Fruit fly (Drosophila melanogaster): ENCODE measurements around the gene CG13110.

The CG13110 gene

DNA sequence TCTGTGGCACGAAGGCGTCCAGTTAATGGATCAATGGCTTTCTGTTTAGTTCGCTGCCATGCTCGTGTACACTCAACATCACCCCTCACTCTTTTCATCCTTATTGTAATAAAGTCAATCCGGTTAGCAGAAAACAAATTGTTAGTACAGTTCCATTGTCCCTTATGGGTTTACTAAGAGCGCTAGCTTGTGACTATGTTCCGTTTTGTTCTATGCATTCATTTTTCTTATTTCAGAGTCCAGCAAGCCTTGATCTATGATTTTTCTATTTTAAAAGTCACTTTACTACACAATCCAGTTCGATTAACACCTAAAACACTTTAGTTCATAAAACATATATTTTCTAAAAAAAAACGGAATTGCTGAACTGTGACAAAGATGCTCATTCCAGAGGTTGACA is at the start of gene CG13110:
Gene CG13110 (plus strand): TSS at position 301 of the 400 bp plus-strand sequence.
- TF ChIP-seq Mio (GFP tag; optimal IDR thresholded peaks at IDR 0.05) (no peak), brk (GFP tag; optimal IDR thresholded peaks at IDR 0.05) (no peak), Abd-B (GFP tag; optimal IDR thresholded peaks at IDR 0.05) (no peak), Myc (optimal IDR thresholded peaks at IDR 0.05) (no peak), br (GFP tag; optimal IDR thresholded peaks at IDR 0.05) (no peak), ey (GFP tag; optimal IDR thresholded peaks at IDR 0.05) (no peak), dsf (GFP tag; optimal IDR thresholded peaks at IDR 0.05; ENCODE audit: borderline replicate concordance) (no peak), dmrt93B (GFP tag; optimal IDR thresholded peaks at IDR 0.05) (no peak), jim (GFP tag; optimal IDR thresholded peaks at IDR 0.05) (no peak)

DNA sequence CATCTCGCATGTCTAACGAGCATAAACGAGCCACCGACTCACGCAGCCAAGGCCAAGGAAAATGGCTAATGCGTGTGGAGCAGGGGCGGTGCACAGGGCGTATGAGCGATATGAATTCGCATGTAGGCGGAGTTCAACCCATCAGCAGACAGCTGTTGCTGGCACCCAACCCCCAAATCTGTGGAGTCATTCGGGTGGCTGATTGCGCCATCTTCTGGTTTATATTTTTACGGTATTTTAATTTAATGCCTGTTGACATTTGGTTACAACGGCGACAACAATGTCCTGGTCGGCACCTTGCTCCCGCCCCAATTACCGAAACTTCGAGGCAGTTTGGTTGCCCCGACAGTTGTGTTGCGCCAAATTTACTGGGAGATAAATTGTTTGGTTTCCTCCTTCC is 29.2 kb upstream of the CG13110 start:
- TF ChIP-seq pan (optimal IDR thresholded peaks at IDR 0.05) (no peak), Rel (GFP tag; optimal IDR thresholded peaks at IDR 0.05) (no peak), Rel (tag; optimal IDR thresholded peaks at IDR 0.05) (no peak), fru (GFP tag; optimal IDR thresholded peaks at IDR 0.05) (no peak), lola (GFP tag; optimal IDR thresholded peaks at IDR 0.05) (no peak), Hr78 (GFP tag; optimal IDR thresholded peaks at IDR 0.05) (no peak)

DNA sequence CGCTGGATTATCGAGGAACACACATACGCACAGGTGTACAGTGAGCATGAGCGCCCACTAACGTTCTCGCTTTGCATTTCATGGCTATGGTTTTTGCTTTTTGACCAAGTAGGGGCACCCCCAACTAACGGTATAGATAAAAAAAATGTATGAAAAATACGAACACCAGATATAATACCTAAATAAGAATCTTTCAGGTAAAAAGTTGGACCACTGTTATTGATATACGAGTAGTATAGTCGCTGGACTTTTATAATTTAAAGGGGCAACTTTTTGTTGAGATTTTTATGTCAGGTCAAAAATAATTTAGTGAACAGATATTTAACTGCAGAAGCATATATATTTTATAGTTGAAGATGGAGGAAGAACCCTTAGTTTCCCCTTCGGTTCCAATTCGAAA is 22.8 kb upstream of the CG13110 start, which contains the start of gene CG17005:
Gene CG17005 (plus strand): TSS at position 301 of the 400 bp plus-strand sequence.
- TF ChIP-seq h (GFP tag; optimal IDR thresholded peaks at IDR 0.05) (no peak), brk (GFP tag; optimal IDR thresholded peaks at IDR 0.05) (no peak), sv (GFP tag; optimal IDR thresholded peaks at IDR 0.05) (no peak), CG32264 (GFP tag; optimal IDR thresholded peaks at IDR 0.05) (no peak), GATAd (GFP tag; optimal IDR thresholded peaks at IDR 0.05) (no peak), N (GFP tag; optimal IDR thresholded peaks at IDR 0.05) (no peak), usp (GFP tag; optimal IDR thresholded peaks at IDR 0.05) (no peak), jim (GFP tag; optimal IDR thresholded peaks at IDR 0.05) (no peak), CrebA (GFP tag; optimal IDR thresholded peaks at IDR 0.05; ENCODE audit: borderline replicate concordance) (no peak), Abd-B (GFP tag; optimal IDR thresholded peaks at IDR 0.05) (no peak), Hr83 (GFP tag; optimal IDR thresholded peaks at IDR 0.05; ENCODE audit: poor library complexity, severe bottlenecking) (no peak), Dfd (GFP tag; optimal IDR thresholded peaks at IDR 0.05) (no peak), rgr (GFP tag; optimal IDR thresholded peaks at IDR 0.05) (no peak), pan (optimal IDR thresholded peaks at IDR 0.05) (no peak), Dif (GFP tag; optimal IDR thresholded peaks at IDR 0.05; ENCODE audit: partially characterized antibody) (no peak), Vsx2 (GFP tag; optimal IDR thresholded peaks at IDR 0.05; ENCODE audit: partially characterized antibody) (no peak), dmrt93B (GFP tag; optimal IDR thresholded peaks at IDR 0.05) (no peak), Jra (GFP tag; optimal IDR thresholded peaks at IDR 0.05) (no peak), tai (GFP tag; optimal IDR thresholded peaks at IDR 0.05) (no peak), dl (GFP tag; optimal IDR thresholded peaks at IDR 0.05; ENCODE audit: insufficient read depth in 1 of 2, partially characterized antibody in 2 of 2) (no peak)

DNA sequence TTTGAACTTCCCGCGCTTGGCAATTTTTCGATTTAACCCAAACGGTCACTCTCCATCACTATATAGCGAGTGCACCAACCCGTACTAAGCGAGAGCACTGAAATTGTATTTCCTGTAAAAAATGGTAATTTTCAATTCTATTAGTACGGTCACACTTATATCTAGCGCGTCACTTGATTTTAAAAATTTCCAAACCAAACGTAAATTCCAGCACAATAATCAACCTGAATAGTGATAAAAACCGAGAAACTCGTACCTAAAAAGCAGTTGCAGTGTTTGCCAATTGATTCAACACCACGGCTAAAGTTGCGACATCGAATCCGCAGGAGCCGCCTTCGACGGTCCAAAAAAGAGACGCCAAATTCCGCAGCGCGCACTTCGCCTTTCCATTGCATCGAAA is 19.6 kb upstream of the CG13110 start, which contains the start of gene Cks30A:
Gene Cks30A (plus strand): TSS at position 136 of the 400 bp plus-strand sequence.
- TF ChIP-seq Rel (GFP tag; optimal IDR thresholded peaks at IDR 0.05) (no peak), Rel (tag; optimal IDR thresholded peaks at IDR 0.05) (no peak), tai (GFP tag; optimal IDR thresholded peaks at IDR 0.05) (no peak)

DNA sequence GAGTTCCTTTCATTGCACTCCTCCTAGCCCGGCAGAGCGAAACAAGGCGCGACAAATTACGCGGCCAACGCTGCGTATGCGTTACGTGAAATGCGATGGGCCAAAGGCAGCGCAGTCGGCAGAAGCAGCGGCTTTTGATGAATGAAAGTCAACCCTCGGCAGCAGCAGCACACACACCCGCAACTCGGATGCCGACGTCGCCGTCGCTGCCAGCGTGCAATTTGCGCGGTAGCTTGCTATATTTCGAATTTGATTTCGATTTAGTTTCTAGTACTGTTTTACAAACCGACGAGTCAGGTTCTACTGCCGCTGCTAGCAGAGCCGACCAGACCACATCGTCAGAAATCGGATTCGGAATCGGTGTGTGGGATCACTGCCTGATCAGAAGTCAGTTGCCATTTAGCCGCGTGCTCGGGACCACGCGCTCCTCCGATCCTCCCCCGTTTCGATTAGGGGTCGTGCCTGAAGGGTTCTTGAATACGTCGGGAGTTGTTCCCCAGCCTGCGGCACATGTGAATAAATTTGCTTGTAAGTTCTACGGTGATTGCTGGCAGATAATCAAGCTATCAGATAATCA is 16.9 kb upstream of the CG13110 start, which contains the start of gene Eaat1:
Gene Eaat1 (plus strand): TSS at position 268 of the 577 bp plus-strand sequence.
- TF ChIP-seq Rel (GFP tag; optimal IDR thresholded peaks at IDR 0.05) (no peak), Rel (tag; optimal IDR thresholded peaks at IDR 0.05) (peak; percentile 22), Abd-B (GFP tag; optimal IDR thresholded peaks at IDR 0.05) (no peak)

DNA sequence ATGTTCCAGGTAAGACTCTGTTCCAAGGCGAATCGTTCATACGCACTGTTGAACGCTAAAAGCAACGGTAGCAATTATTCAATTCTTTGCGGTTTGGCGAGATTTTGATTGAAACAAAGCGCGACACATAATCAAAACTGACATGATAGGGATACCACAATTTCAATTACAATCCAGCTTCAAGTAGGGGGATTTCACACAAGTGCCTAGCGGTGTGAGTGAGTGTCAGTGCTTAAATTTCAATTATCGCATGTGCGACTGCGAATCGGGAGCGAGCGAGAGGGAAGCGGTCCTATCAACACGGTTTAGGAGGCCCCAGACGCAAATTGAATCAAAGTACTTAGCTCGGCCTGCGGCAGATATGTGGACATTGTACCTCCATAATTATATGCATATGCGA is 11.4 kb upstream of the CG13110 start:
- no peak for TF ChIP-seq jim (GFP tag; optimal IDR thresholded peaks at IDR 0.05)
- TF ChIP-seq dsf (GFP tag; optimal IDR thresholded peaks at IDR 0.05; ENCODE audit: borderline replicate concordance), result no peak
- TF ChIP-seq rgr (GFP tag; optimal IDR thresholded peaks at IDR 0.05), result no peak
- no peak for TF ChIP-seq Jra (GFP tag; optimal IDR thresholded peaks at IDR 0.05)
- no peak for TF ChIP-seq GATAd (GFP tag; optimal IDR thresholded peaks at IDR 0.05)
- TF ChIP-seq Dif (GFP tag; optimal IDR thresholded peaks at IDR 0.05; ENCODE audit: partially characterized antibody), result no peak
- no peak for TF ChIP-seq Rel (GFP tag; optimal IDR thresholded peaks at IDR 0.05)
- peak; percentile 97 for TF ChIP-seq Rel (tag; optimal IDR thresholded peaks at IDR 0.05)
- peak; percentile 34 for TF ChIP-seq Hnf4 (GFP tag; optimal IDR thresholded peaks at IDR 0.05)
